Fruit fly (Drosophila melanogaster): ENCODE results near the gene CG9098.

Gene CG9098

dm6 chr2L:6037830-6038229, 25.7 kb upstream of the CG9098 start, which contains the start of the genes CG9117 and CG31643 (continued):
- TF ChIP-seq sens (GFP tag) (peak; percentile 97), CG17802 (tag; optimal IDR thresholded peaks at IDR 0.05) (no peak), Hr51 (GFP tag; optimal IDR thresholded peaks at IDR 0.05) (no peak), CG6654 (GFP tag; optimal IDR thresholded peaks at IDR 0.05) (no peak), CG8281 (tag; optimal IDR thresholded peaks at IDR 0.05) (no peak), Fer1 (GFP tag; optimal IDR thresholded peaks at IDR 0.05) (peak; percentile 67), lilli (GFP tag; optimal IDR thresholded peaks at IDR 0.05) (peak; percentile 82), exex (tag; optimal IDR thresholded peaks at IDR 0.05) (peak; percentile 60), pros (GFP tag; optimal IDR thresholded peaks at IDR 0.05) (no peak), inv (GFP tag; IDR thresholded peaks at IDR 0.05; ENCODE audit: partially characterized antibody) (no peak), jigr1 (GFP tag; IDR thresholded peaks at IDR 0.05) (no peak), CG9817 (tag; optimal IDR thresholded peaks at IDR 0.05) (peak; percentile 31), CG12769 (tag; optimal IDR thresholded peaks at IDR 0.05) (no peak), crp (GFP tag; optimal IDR thresholded peaks at IDR 0.05) (peak; percentile 98 to 100), PHDP (tag; optimal IDR thresholded peaks at IDR 0.05) (peak; percentile 66), eve (GFP tag; optimal IDR thresholded peaks at IDR 0.05) (no peak), CG10565 (GFP tag; optimal IDR thresholded peaks at IDR 0.05) (no peak), vnd (GFP tag; IDR thresholded peaks at IDR 0.05; ENCODE audit: partially characterized antibody) (no peak), CG8359 (GFP tag; optimal IDR thresholded peaks at IDR 0.05; ENCODE audit: borderline replicate concordance) (no peak), ems (GFP tag; optimal IDR thresholded peaks at IDR 0.05) (peak; percentile 52), Xrp1 (GFP tag; IDR thresholded peaks at IDR 0.05) (peak; percentile 58), onecut (GFP tag; IDR thresholded peaks at IDR 0.05) (no peak), CG15479 (GFP tag; optimal IDR thresholded peaks at IDR 0.05) (no peak), CG12391 (tag; optimal IDR thresholded peaks at IDR 0.05) (peak; percentile 76), chn (GFP tag; optimal IDR thresholded peaks at IDR 0.05) (peak; percentile 42), sisA (GFP tag; IDR thresholded peaks at IDR 0.05) (peak; percentile 25; the same call in 1 of the 2 replicates), Meics (GFP tag; optimal IDR thresholded peaks at IDR 0.05) (no peak), otp (GFP tag; IDR thresholded peaks at IDR 0.05) (no peak), nerfin-2 (GFP tag; IDR thresholded peaks at IDR 0.05; ENCODE audit: partially characterized antibody) (no peak), gcm2 (GFP tag; optimal IDR thresholded peaks at IDR 0.05) (no peak), CG6854 (GFP tag; optimal IDR thresholded peaks at IDR 0.05) (no peak), bbx (GFP tag; IDR thresholded peaks at IDR 0.05; ENCODE audit: partially characterized antibody) (no peak), ATbp (GFP tag; optimal IDR thresholded peaks at IDR 0.05) (no peak), CG1832 (GFP tag; optimal IDR thresholded peaks at IDR 0.05) (no peak), fru (optimal IDR thresholded peaks at IDR 0.05) (no peak), schlank (tag; optimal IDR thresholded peaks at IDR 0.05) (no peak), pnt (GFP tag; optimal IDR thresholded peaks at IDR 0.05) (peak; percentile 39), CG14441 (GFP tag; IDR thresholded peaks at IDR 0.05) (peak; percentile 29; the same call in 1 of the 2 replicates), Jarid2 (GFP tag; optimal IDR thresholded peaks at IDR 0.05) (no peak), CG7271 (tag; optimal IDR thresholded peaks at IDR 0.05) (peak; percentile 35), dimm (GFP tag; IDR thresholded peaks at IDR 0.05) (no peak), lov (optimal IDR thresholded peaks at IDR 0.05) (no peak), lov (GFP tag; IDR thresholded peaks at IDR 0.05) (no peak), insv (GFP tag; optimal IDR thresholded peaks at IDR 0.05) (no peak), dati (GFP tag; IDR thresholded peaks at IDR 0.05) (no peak), CG8089 (GFP tag; optimal IDR thresholded peaks at IDR 0.05) (no peak), CG7839 (tag; optimal IDR thresholded peaks at IDR 0.05) (no peak), Atf3 (GFP tag; optimal IDR thresholded peaks at IDR 0.05) (no peak), CG2129 (GFP tag; IDR thresholded peaks at IDR 0.05; ENCODE audit: partially characterized antibody) (no peak), Dad (GFP tag; optimal IDR thresholded peaks at IDR 0.05) (no peak), CG15696 (tag; optimal IDR thresholded peaks at IDR 0.05) (peak; percentile 32)

Measured in whole organism, embryonic.